Fruit fly (Drosophila melanogaster) whole organism, wandering third instar larva: ENCODE measurements around the gene CG10183.

Experiments
- Abd-B ChIP-seq: fragments of >200 bp; optimal IDR thresholded peaks from 2 replicates; lab custom pipeline; 2017; ENCODE audit warnings: missing biosample characterization, missing genetic modification characterization
- CG32264 ChIP-seq: fragments of 200-800 bp; sonication (Bioruptor generic); optimal IDR thresholded peaks from 2 replicates; lab custom pipeline; 2016; ENCODE audit warnings: missing biosample characterization, missing genetic modification characterization
- CG9705 ChIP-seq: fragments of 200-800 bp; sonication (Bioruptor generic); optimal IDR thresholded peaks from 2 replicates; lab custom pipeline; 2018; ENCODE audit warnings: missing biosample characterization, mild to moderate bottlenecking, missing genetic modification characterization
- CrebA ChIP-seq: fragments of 200-800 bp; sonication (Bioruptor generic); optimal IDR thresholded peaks from 2 replicates; lab custom pipeline; 2016; ENCODE audit warnings: missing biosample characterization, mild to moderate bottlenecking, missing genetic modification characterization, borderline replicate concordance
- Dfd ChIP-seq: fragments of >200 bp; optimal IDR thresholded peaks from 2 replicates; lab custom pipeline; 2017; ENCODE audit warnings: missing biosample characterization, missing genetic modification characterization
- Dif ChIP-seq: fragments of 200-275, 200-300 bp; sonication (Bioruptor generic); optimal IDR thresholded peaks from 2 replicates; lab custom pipeline; 2018; ENCODE audit warnings: missing biosample characterization, missing genetic modification characterization; ENCODE audit not compliant: partially characterized antibody
- GATAd ChIP-seq: sonication (Bioruptor generic); optimal IDR thresholded peaks from 2 replicates; lab custom pipeline; 2016; ENCODE audit warnings: missing biosample characterization, missing genetic modification characterization
- HLH106 ChIP-seq: fragments of 200-800 bp; optimal IDR thresholded peaks from 3 replicates; lab custom pipeline; 2019; ENCODE audit warnings: missing biosample characterization, mild to moderate bottlenecking, missing genetic modification characterization, moderate library complexity
- Hnf4 ChIP-seq: fragments of 200-800 bp; sonication (Bioruptor generic); optimal IDR thresholded peaks from 2 replicates; lab custom pipeline; 2016; ENCODE audit warnings: missing biosample characterization, mild to moderate bottlenecking, missing genetic modification characterization
- Hr78 ChIP-seq: fragments of >200 bp; optimal IDR thresholded peaks from 2 replicates; lab custom pipeline; 2017; ENCODE audit warnings: missing biosample characterization, missing genetic modification characterization
- Jra ChIP-seq: sonication (Bioruptor generic); optimal IDR thresholded peaks from 2 replicates; lab custom pipeline; 2016; ENCODE audit warnings: missing biosample characterization, missing genetic modification characterization
- Mio ChIP-seq: sonication (Bioruptor generic); optimal IDR thresholded peaks from 2 replicates; lab custom pipeline; 2016; ENCODE audit warnings: missing biosample characterization, missing genetic modification characterization
- Myc ChIP-seq: fragments of >200 bp; optimal IDR thresholded peaks from 2 replicates; lab custom pipeline; 2017
- N ChIP-seq: fragments of >200 bp; optimal IDR thresholded peaks from 2 replicates; lab custom pipeline; 2018; ENCODE audit warnings: missing biosample characterization, missing external identifiers, missing genetic modification characterization
- OdsH ChIP-seq: fragments of 200-800 bp; sonication (Bioruptor generic); optimal IDR thresholded peaks from 2 replicates; lab custom pipeline; 2016; ENCODE audit warnings: missing biosample characterization, mild to moderate bottlenecking, missing genetic modification characterization
- Rel ChIP-seq, 2 experiments: fragments of 200-800 bp; sonication (Bioruptor generic) in 1 of 2; optimal IDR thresholded peaks; 2 replicates in 1 of 2; 3 replicates in 1 of 2; lab custom pipeline; 2016 to 2019; ENCODE audit warnings: mild to moderate bottlenecking in 2 of 2, missing biosample characterization in 2 of 2, missing genetic modification characterization in 2 of 2, moderate library complexity in 1 of 2
- Sp1 ChIP-seq: fragments of 200-800 bp; sonication (Bioruptor generic); optimal IDR thresholded peaks from 3 replicates; lab custom pipeline; 2019; ENCODE audit warnings: missing biosample characterization, mild to moderate bottlenecking, missing genetic modification characterization, moderate library complexity
- Vsx2 ChIP-seq: fragments of 200-300, 225-300 bp; sonication (Bioruptor generic); optimal IDR thresholded peaks from 2 replicates; lab custom pipeline; 2018; ENCODE audit warnings: missing biosample characterization, missing genetic modification characterization; ENCODE audit not compliant: partially characterized antibody
- br ChIP-seq: fragments of 200-800 bp; sonication (Bioruptor generic); optimal IDR thresholded peaks from 2 replicates; lab custom pipeline; 2016; ENCODE audit warnings: missing biosample characterization, missing genetic modification characterization
- brk ChIP-seq: fragments of 200-800 bp; sonication (Bioruptor generic); optimal IDR thresholded peaks from 2 replicates; lab custom pipeline; 2016; ENCODE audit warnings: missing biosample characterization, mild to moderate bottlenecking, missing genetic modification characterization
- dl ChIP-seq, 2 experiments: fragments of 175-275, 200-275 bp in 1 of 2; fragments of 200-275 bp in 1 of 2; sonication (Bioruptor generic); optimal IDR thresholded peaks; lab custom pipeline; 2018; ENCODE audit warnings: mild to moderate bottlenecking in 2 of 2, missing biosample characterization in 2 of 2, missing genetic modification characterization in 2 of 2, moderate library complexity in 2 of 2; ENCODE audit not compliant: partially characterized antibody in 2 of 2, insufficient read depth in 1 of 2
- dmrt93B ChIP-seq: fragments of 200-800 bp; sonication (Bioruptor generic); optimal IDR thresholded peaks from 2 replicates; lab custom pipeline; 2018; ENCODE audit warnings: missing biosample characterization, mild to moderate bottlenecking, missing genetic modification characterization
- ey ChIP-seq: fragments of 200-800 bp; sonication (Bioruptor generic); optimal IDR thresholded peaks from 2 replicates; lab custom pipeline; 2016; ENCODE audit warnings: missing biosample characterization, missing genetic modification characterization
- foxo ChIP-seq, 2 experiments: fragments of 200-800 bp; sonication (Bioruptor generic); optimal IDR thresholded peaks; 2 replicates in 1 of 2; 3 replicates in 1 of 2; lab custom pipeline; 2016 to 2017; ENCODE audit warnings: missing biosample characterization in 2 of 2, missing genetic modification characterization in 2 of 2
- h ChIP-seq: fragments of 200-800 bp; sonication (Bioruptor generic); optimal IDR thresholded peaks from 3 replicates; lab custom pipeline; 2016; ENCODE audit warnings: missing biosample characterization, mild to moderate bottlenecking, missing genetic modification characterization
- jim ChIP-seq: fragments of 175-275, 200-325 bp; sonication (Bioruptor generic); optimal IDR thresholded peaks from 2 replicates; lab custom pipeline; 2016; ENCODE audit warnings: missing biosample characterization, mild to moderate bottlenecking, missing genetic modification characterization
- pan ChIP-seq: fragments of >200 bp; optimal IDR thresholded peaks from 2 replicates; lab custom pipeline; 2017
- psq ChIP-seq: fragments of 200-800 bp; sonication (Bioruptor generic); optimal IDR thresholded peaks from 3 replicates; lab custom pipeline; 2017; ENCODE audit warnings: missing biosample characterization, mild to moderate bottlenecking, missing genetic modification characterization, moderate library complexity
- rgr ChIP-seq: fragments of 200-800 bp; sonication (Bioruptor generic); optimal IDR thresholded peaks from 3 replicates; lab custom pipeline; 2016; ENCODE audit warnings: missing biosample characterization, mild to moderate bottlenecking, missing genetic modification characterization
- sv ChIP-seq: fragments of 200-800 bp; sonication (Bioruptor generic); optimal IDR thresholded peaks from 3 replicates; lab custom pipeline; 2016; ENCODE audit warnings: missing biosample characterization, missing genetic modification characterization
- tai ChIP-seq: sonication (Bioruptor generic); optimal IDR thresholded peaks from 2 replicates; lab custom pipeline; 2016; ENCODE audit warnings: missing biosample characterization, missing genetic modification characterization
- woc ChIP-seq: sonication (Bioruptor generic); optimal IDR thresholded peaks from 2 replicates; lab custom pipeline; 2016; ENCODE audit warnings: missing biosample characterization, mild to moderate bottlenecking, missing genetic modification characterization

The CG10183 gene

DNA sequence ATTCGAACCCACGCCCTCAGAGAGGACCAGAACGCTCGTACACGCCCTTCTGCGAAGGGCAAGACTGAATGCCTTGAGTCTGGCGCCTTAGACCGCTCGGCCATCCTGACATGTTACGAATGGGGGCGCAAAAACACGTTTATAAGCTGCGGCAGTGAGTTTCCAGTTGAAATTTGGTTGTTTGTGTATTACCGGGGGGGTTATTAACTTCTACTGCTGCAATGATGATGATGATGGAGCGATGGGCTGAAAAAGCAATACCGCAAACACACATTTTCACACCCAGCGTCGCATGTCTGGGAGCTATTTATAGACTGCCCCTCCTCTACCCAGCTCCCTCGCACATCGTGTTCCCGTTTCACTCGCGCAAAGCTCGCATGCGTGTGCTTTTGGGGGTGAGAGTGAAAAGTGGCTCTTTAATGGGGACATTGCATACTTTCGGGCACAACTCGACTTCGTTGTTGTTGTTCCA, 2.5 kb upstream of the CG10183 start:
- TF ChIP-seq CrebA (peak; percentile 21), h (GFP tag; lab: Kevin White, UChicago) (peak; percentile 55), Mio (GFP tag; lab: Kevin White, UChicago) (no peak), Dif (GFP tag; lab: Kevin White, UChicago) (peak; percentile 30), CG32264 (GFP tag; lab: Kevin White, UChicago) (no peak), N (GFP tag; lab: Kevin White, UChicago) (peak; percentile 33), Myc (peak; percentile 81), OdsH (GFP tag; lab: Kevin White, UChicago) (no peak), Hnf4 (GFP tag; lab: Kevin White, UChicago) (no peak)

DNA sequence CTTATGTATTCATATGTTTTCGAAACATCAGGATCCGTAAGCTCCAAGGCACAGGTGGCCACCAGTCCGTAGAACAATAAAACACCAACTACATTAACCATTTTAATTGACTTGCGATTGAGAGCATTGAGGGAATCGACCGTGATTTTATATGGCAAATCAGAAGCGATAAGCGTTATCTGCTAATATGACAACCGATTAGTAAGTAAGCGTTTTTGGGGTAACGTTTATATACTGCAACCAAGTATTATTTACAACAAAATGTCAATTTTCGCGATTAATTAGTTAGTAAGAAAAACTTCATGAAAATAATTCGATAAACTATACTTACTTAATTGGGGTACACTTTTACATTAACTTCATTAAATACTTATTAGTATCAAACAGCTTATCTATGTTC, 2.7 kb downstream of the CG10183 start, which contains the start of gene CG16723:
Gene CG16723, minus strand, starts transcription at position 101 of the 400 bp plus-strand sequence.
- no peak for TF ChIP-seq dmrt93B
- TF ChIP-seq Rel (GFP tag; optimal IDR thresholded peaks at IDR 0.05; lab: Kevin White, UChicago), result no peak
- no peak for TF ChIP-seq Rel (tag; optimal IDR thresholded peaks at IDR 0.05; lab: Kevin White, UChicago)
- no peak for TF ChIP-seq GATAd (GFP tag; lab: Kevin White, UChicago)
- TF ChIP-seq Abd-B (GFP tag; lab: Kevin White, UChicago), result no peak
- no peak for TF ChIP-seq Dif (GFP tag; lab: Kevin White, UChicago)
- TF ChIP-seq br (GFP tag; lab: Kevin White, UChicago), result no peak
- no peak for TF ChIP-seq h (GFP tag; lab: Kevin White, UChicago)
- no peak for TF ChIP-seq brk
- no peak for TF ChIP-seq Sp1
- TF ChIP-seq N (GFP tag; lab: Kevin White, UChicago), result no peak
- no peak for TF ChIP-seq jim
- no peak for TF ChIP-seq sv (GFP tag; lab: Kevin White, UChicago)
- no peak for TF ChIP-seq CG32264 (GFP tag; lab: Kevin White, UChicago)

DNA sequence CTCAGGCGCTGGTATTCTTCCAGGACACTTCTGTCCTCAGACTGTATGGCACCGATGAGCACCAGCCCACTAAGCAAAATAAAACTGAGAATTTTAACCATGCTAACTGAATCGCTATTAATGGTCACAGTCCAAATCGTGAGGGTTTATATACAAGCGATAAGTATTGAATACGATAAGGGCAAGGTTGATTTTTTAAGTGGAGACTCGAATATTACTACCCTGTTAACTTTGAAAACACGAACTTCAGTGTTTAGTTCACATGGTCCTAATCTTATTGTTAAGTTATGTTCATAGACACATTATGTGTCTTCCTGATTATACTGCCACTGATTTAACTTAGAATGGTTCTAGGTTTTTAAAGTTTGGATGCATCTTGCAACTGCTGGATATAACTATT, 6.2 kb downstream of the CG10183 start, which contains the start of gene CG33337:
Gene CG33337, minus strand, starts transcription at position 101 of the 400 bp plus-strand sequence.
- TF ChIP-seq Dfd (GFP tag; lab: Kevin White, UChicago), result no peak
- TF ChIP-seq brk, result no peak
- no peak for TF ChIP-seq Hnf4 (GFP tag; lab: Kevin White, UChicago)
- no peak for TF ChIP-seq woc (GFP tag; lab: Kevin White, UChicago)
- no peak for TF ChIP-seq Dif (GFP tag; lab: Kevin White, UChicago)
- no peak for TF ChIP-seq CG9705 (GFP tag; lab: Kevin White, UChicago)
- no peak for TF ChIP-seq Abd-B (GFP tag; lab: Kevin White, UChicago)
- TF ChIP-seq br (GFP tag; lab: Kevin White, UChicago), result no peak
- TF ChIP-seq ey (GFP tag; lab: Kevin White, UChicago), result no peak
- TF ChIP-seq sv (GFP tag; lab: Kevin White, UChicago), result no peak
- TF ChIP-seq Vsx2, result no peak
- TF ChIP-seq N (GFP tag; lab: Kevin White, UChicago), result no peak
- TF ChIP-seq Jra, result no peak
- no peak for TF ChIP-seq Hr78 (GFP tag; lab: Kevin White, UChicago)
- no peak for TF ChIP-seq psq
- TF ChIP-seq jim, result no peak
- no peak for TF ChIP-seq foxo (GFP tag; optimal IDR thresholded peaks at IDR 0.05; lab: Kevin White, UChicago)

DNA sequence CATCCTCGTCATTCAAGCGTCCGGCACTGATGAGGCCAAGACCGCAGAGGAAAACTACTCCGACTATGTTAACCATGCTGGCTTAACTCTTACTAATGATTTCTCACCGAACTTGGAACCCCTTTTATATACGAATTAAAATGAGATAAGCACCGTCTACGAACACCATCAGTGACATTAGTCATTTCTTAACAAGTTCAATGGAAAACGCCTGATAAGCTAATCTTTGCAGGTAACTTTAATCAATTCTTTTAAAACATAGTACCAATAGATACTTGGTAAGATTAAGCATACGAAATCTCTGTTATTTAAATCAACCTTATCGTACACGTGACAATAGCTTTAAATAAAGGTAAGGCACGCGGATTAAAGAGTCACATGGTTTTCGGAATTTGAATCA, 9.1 kb downstream of the CG10183 start, which contains the start of gene CG10182:
Gene CG10182, minus strand, starts transcription at position 101 of the 400 bp plus-strand sequence.
- TF ChIP-seq Mio (GFP tag; lab: Kevin White, UChicago) (no peak), h (GFP tag; lab: Kevin White, UChicago) (no peak), Dif (GFP tag; lab: Kevin White, UChicago) (no peak), HLH106 (no peak), brk (no peak), CG9705 (GFP tag; lab: Kevin White, UChicago) (no peak), GATAd (GFP tag; lab: Kevin White, UChicago) (no peak), ey (GFP tag; lab: Kevin White, UChicago) (no peak), Dfd (GFP tag; lab: Kevin White, UChicago) (no peak), Vsx2 (no peak), OdsH (GFP tag; lab: Kevin White, UChicago) (no peak), tai (no peak), CrebA (no peak), Sp1 (no peak), jim (no peak), dl (GFP tag; optimal IDR thresholded peaks at IDR 0.05; lab: Kevin White, UChicago; ENCODE audit: insufficient read depth in 1 of 2, partially characterized antibody in 2 of 2) (no peak), sv (GFP tag; lab: Kevin White, UChicago) (no peak), psq (no peak), rgr (GFP tag; lab: Kevin White, UChicago) (no peak), pan (lab: Kevin White, UChicago) (no peak)
